Fruit fly (Drosophila melanogaster) whole organism: Measurements from ENCODE around the gene kz.

Source experiments
- Dll ChIP-seq: fragments of >200 bp; optimal IDR thresholded peaks from 2 replicates; lab custom pipeline; 2017
- EcR ChIP-seq, 2 experiments: fragments of >200 bp; optimal IDR thresholded peaks; 2 replicates each; lab custom pipeline; 2017; ENCODE audit warnings: missing biosample characterization in 2 of 2, missing genetic modification characterization in 2 of 2, missing genetic modification reagents in 2 of 2
- pan ChIP-seq: fragments of >200 bp; optimal IDR thresholded peaks from 2 replicates; lab custom pipeline; 2017
- psq ChIP-seq: fragments of >200 bp; optimal IDR thresholded peaks from 2 replicates; lab custom pipeline; 2017
- usp ChIP-seq: fragments of >200 bp; optimal IDR thresholded peaks from 2 replicates; lab custom pipeline; 2017; ENCODE audit warnings: missing biosample characterization, missing genetic modification characterization, mixed read lengths

DNA sequence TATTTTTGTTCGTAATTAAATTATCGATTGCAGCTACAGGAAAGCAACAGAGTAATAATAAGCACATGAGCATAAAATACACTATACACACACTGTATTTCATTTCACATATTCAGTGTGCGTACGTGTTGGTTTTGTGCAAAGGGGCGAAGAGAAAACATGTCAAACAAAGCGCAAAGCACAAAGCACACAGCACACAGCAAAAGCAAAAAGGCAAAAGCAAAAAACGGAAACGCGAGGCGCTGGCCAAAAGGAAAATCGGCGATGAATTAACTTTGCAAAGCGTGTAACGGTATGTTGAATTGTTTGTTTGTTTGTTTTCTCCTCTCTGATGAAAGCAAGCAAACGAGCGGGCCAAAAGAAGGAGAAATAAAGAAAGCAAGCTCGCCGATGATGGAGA is 46.5 kb upstream of the kz start:
- TF ChIP-seq EcR (GFP tag; optimal IDR thresholded peaks at IDR 0.05; lab: Kevin White, UChicago) (no peak), psq (lab: Kevin White, UChicago) (no peak), usp (GFP tag; lab: Kevin White, UChicago) (no peak), pan (no peak), Dll (lab: Kevin White, UChicago) (no peak)
